Worm (Caenorhabditis elegans) whole organism, young adult: Measurements from ENCODE around the gene scyl-1.

Source experiments
- B0336.3 ChIP-seq: fragments of 200-800 bp; sonication (Bioruptor generic); IDR thresholded peaks from 2 replicates; pipeline ENCODE4 v1.3.6; 2022; ENCODE audit warnings: missing genetic modification characterization, missing compliant biosample characterization
- Y67H2A.10 ChIP-seq: fragments of 200-800 bp; sonication (Bioruptor generic); conservative IDR thresholded peaks from 2 replicates; pipeline ENCODE4 v1.3.6; 2022; ENCODE audit warnings: missing genetic modification reagents, missing genetic modification characterization, missing compliant biosample characterization
- hmg-1.2 ChIP-seq: fragments of 200-800 bp; sonication (Bioruptor generic); IDR thresholded peaks from 2 replicates; pipeline ENCODE4 v1.3.6; 2022; ENCODE audit warnings: missing genetic modification reagents, missing genetic modification characterization, missing compliant biosample characterization
- unc-62 ChIP-seq: fragments of 150-350 bp; optimal IDR thresholded peaks from 2 replicates; lab custom pipeline; 2014; ENCODE audit warnings: missing biosample characterization, missing genetic modification reagents, missing genetic modification characterization

- TF ChIP-seq hmg-1.2: no peak
- no peak for TF ChIP-seq Y67H2A.10 (GFP tag; lab: Robert Waterston, UW)
- no peak for TF ChIP-seq unc-62 (GFP tag; lab: Kevin White, UChicago)
- TF ChIP-seq B0336.3: no peak
Observed at ce11 chrV:13018233-13018632, 23.3 kb downstream of the scyl-1 start.
